Fruit fly (Drosophila melanogaster): ENCODE results near the gene CG3402.

CG3402 gene

dm6 chr3L:615425-616046 lies 37.1 kb downstream of the CG3402 start (continued):
- no peak for TF ChIP-seq lbe (GFP tag; optimal IDR thresholded peaks at IDR 0.05)
- TF ChIP-seq ftz-f1 (GFP tag; optimal IDR thresholded peaks at IDR 0.05), result no peak
- no peak for TF ChIP-seq Lpt (GFP tag; optimal IDR thresholded peaks at IDR 0.05)
- 0 out of 3 replicates have a peak, but pooled peaks have one; percentile 9 for TF ChIP-seq CG6175 (GFP tag; IDR thresholded peaks at IDR 0.05)
- peak; percentile 75 for TF ChIP-seq pros (GFP tag; optimal IDR thresholded peaks at IDR 0.05)
- peak; percentile 50 for TF ChIP-seq emc (GFP tag; optimal IDR thresholded peaks at IDR 0.05)
- peak; percentile 83 for TF ChIP-seq tx (GFP tag; optimal IDR thresholded peaks at IDR 0.05)
- peak; percentile 32 for TF ChIP-seq ab (GFP tag; optimal IDR thresholded peaks at IDR 0.05)
- peak; percentile 76 for TF ChIP-seq CG3065 (GFP tag; optimal IDR thresholded peaks at IDR 0.05)
- TF ChIP-seq CG3281 (GFP tag; optimal IDR thresholded peaks at IDR 0.05), result peak; percentile 77
- peak; percentile 74 for TF ChIP-seq CG1024 (GFP tag; IDR thresholded peaks at IDR 0.05)
- TF ChIP-seq Asciz (GFP tag; optimal IDR thresholded peaks at IDR 0.05), result peak; percentile 89
- peak; percentile 78 for TF ChIP-seq cato (GFP tag; optimal IDR thresholded peaks at IDR 0.05; ENCODE audit: borderline replicate concordance)
- TF ChIP-seq Hmx (GFP tag; optimal IDR thresholded peaks at IDR 0.05), result peak; percentile 29
- TF ChIP-seq yki (optimal IDR thresholded peaks at IDR 0.05), result no peak
- TF ChIP-seq dysf (GFP tag; IDR thresholded peaks at IDR 0.05), result peak; percentile 91
- peak; percentile 74 for TF ChIP-seq CG1647 (GFP tag; optimal IDR thresholded peaks at IDR 0.05)
- no peak for TF ChIP-seq CG15073 (GFP tag; optimal IDR thresholded peaks at IDR 0.05)
- TF ChIP-seq disco-r (GFP tag; optimal IDR thresholded peaks at IDR 0.05), result peak; percentile 63
- peak; percentile 52 for TF ChIP-seq CG6683 (GFP tag; optimal IDR thresholded peaks at IDR 0.05)
- peak; percentile 76 for TF ChIP-seq odd (GFP tag; optimal IDR thresholded peaks at IDR 0.05)
- peak; percentile 90 for TF ChIP-seq seq (GFP tag; IDR thresholded peaks at IDR 0.05)
- no peak for TF ChIP-seq fru (optimal IDR thresholded peaks at IDR 0.05)
- TF ChIP-seq shn (GFP tag; optimal IDR thresholded peaks at IDR 0.05), result peak; percentile 64
- TF ChIP-seq CoRest (tag; optimal IDR thresholded peaks at IDR 0.05), result peak; percentile 89
- TF ChIP-seq CG18262 (tag; optimal IDR thresholded peaks at IDR 0.05), result peak; percentile 90
- TF ChIP-seq Dip2 (GFP tag; IDR thresholded peaks at IDR 0.05), result no peak
- TF ChIP-seq CG2889 (GFP tag; IDR thresholded peaks at IDR 0.05), result peak; percentile 75; the same call in 2 of the 3 replicates
- peak; percentile 72 for TF ChIP-seq CG8359 (GFP tag; optimal IDR thresholded peaks at IDR 0.05; ENCODE audit: borderline replicate concordance)
- peak; percentile 90 for TF ChIP-seq CG10366 (GFP tag; IDR thresholded peaks at IDR 0.05)
- TF ChIP-seq CG4617 (GFP tag; optimal IDR thresholded peaks at IDR 0.05; ENCODE audit: borderline replicate concordance), result peak; percentile 42
- peak; percentile 78 for TF ChIP-seq org-1 (GFP tag; optimal IDR thresholded peaks at IDR 0.05)
- TF ChIP-seq Nf-YA (GFP tag; IDR thresholded peaks at IDR 0.05), result peak; percentile 87
- peak; percentile 87 for TF ChIP-seq CG5245 (GFP tag; optimal IDR thresholded peaks at IDR 0.05)
- TF ChIP-seq ranshi (GFP tag; IDR thresholded peaks at IDR 0.05), result peak; percentile 88
- peak; percentile 71 for TF ChIP-seq Dek (tag; optimal IDR thresholded peaks at IDR 0.05)
- peak; percentile 80 for TF ChIP-seq Meics (GFP tag; optimal IDR thresholded peaks at IDR 0.05)
- peak; percentile 77 for TF ChIP-seq CG11398 (GFP tag; optimal IDR thresholded peaks at IDR 0.05)
- TF ChIP-seq vvl (GFP tag; IDR thresholded peaks at IDR 0.05), result peak; percentile 92

- TF ChIP-seq CG34422 (GFP tag; IDR thresholded peaks at IDR 0.05) (no peak), CG13775 (GFP tag; optimal IDR thresholded peaks at IDR 0.05) (no peak), dmrt99B (tag; optimal IDR thresholded peaks at IDR 0.05) (peak; percentile 50), gfzf (GFP tag; optimal IDR thresholded peaks at IDR 0.05) (no peak), CG6254 (GFP tag; optimal IDR thresholded peaks at IDR 0.05) (peak; percentile 25), CG13287 (GFP tag; IDR thresholded peaks at IDR 0.05; ENCODE audit: partially characterized antibody) (no peak), CG1529 (GFP tag; optimal IDR thresholded peaks at IDR 0.05) (no peak), CG10959 (GFP tag; IDR thresholded peaks at IDR 0.05) (no peak), CG14710 (tag; optimal IDR thresholded peaks at IDR 0.05) (no peak), ap (GFP tag; IDR thresholded peaks at IDR 0.05) (0 out of 2 replicates have a peak, but pooled peaks have one; percentile 9), nau (GFP tag; optimal IDR thresholded peaks at IDR 0.05) (peak; percentile 54), CG12942 (GFP tag; optimal IDR thresholded peaks at IDR 0.05) (no peak), Blimp-1 (GFP tag; optimal IDR thresholded peaks at IDR 0.05) (peak; percentile 4)
Observed at dm6 chr3L:614751-615424, 37.8 kb downstream of the CG3402 start.

Data from whole organism, embryonic.